Fruit fly (Drosophila melanogaster) whole organism, embryonic: ENCODE measurements around the gene CG12012.

ENCODE experiments used
- CG11723 ChIP-seq: fragments of 200-800 bp; sonication (Bioruptor generic); optimal IDR thresholded peaks from 2 replicates; lab custom pipeline; 2017; ENCODE audit warnings: missing biosample characterization, mild to moderate bottlenecking, missing genetic modification characterization
- CG12219 ChIP-seq: fragments of 200-800 bp; sonication (Bioruptor generic); optimal IDR thresholded peaks from 3 replicates; lab custom pipeline; 2018; ENCODE audit warnings: missing biosample characterization, mild to moderate bottlenecking, missing genetic modification characterization
- CG1832 ChIP-seq: fragments of 200-800 bp; sonication (Bioruptor generic); optimal IDR thresholded peaks from 2 replicates; lab custom pipeline; 2017; ENCODE audit warnings: missing biosample characterization, mild to moderate bottlenecking, missing genetic modification characterization, inconsistent platforms
- CG4328 ChIP-seq: fragments of 200-800 bp; sonication (Bioruptor generic); optimal IDR thresholded peaks from 3 replicates; lab custom pipeline; 2017; ENCODE audit warnings: missing biosample characterization, missing genetic modification reagents, missing genetic modification characterization
- CG4854 ChIP-seq: fragments of 200-800 bp; sonication (Bioruptor generic); optimal IDR thresholded peaks from 2 replicates; lab custom pipeline; 2016; ENCODE audit warnings: missing biosample characterization, missing genetic modification characterization, inconsistent platforms
- Rfx ChIP-seq: fragments of 200-800 bp; sonication (Bioruptor generic); IDR thresholded peaks from 2 replicates; pipeline ENCODE4 v1.3.6; 2022; ENCODE audit warnings: missing biosample characterization, missing genetic modification characterization
- Sry-δ ChIP-seq: fragments of 200-800 bp; sonication (Bioruptor generic); optimal IDR thresholded peaks from 2 replicates; lab custom pipeline; 2016; ENCODE audit warnings: missing biosample characterization, missing genetic modification characterization
- bab2 ChIP-seq: fragments of 200-800 bp; sonication (Bioruptor generic); optimal IDR thresholded peaks from 2 replicates; lab custom pipeline; 2016; ENCODE audit warnings: missing biosample characterization, missing genetic modification characterization
- dm ChIP-seq: fragments of 200-800 bp; sonication (Bioruptor generic); optimal IDR thresholded peaks from 3 replicates; lab custom pipeline; 2016; ENCODE audit warnings: missing biosample characterization, missing genetic modification characterization
- dysf ChIP-seq: fragments of 200-800 bp; sonication (Bioruptor generic); IDR thresholded peaks from 3 replicates; pipeline ENCODE4 v1.3.6; 2022; ENCODE audit warnings: missing biosample characterization, missing genetic modification characterization
- fu2 ChIP-seq: fragments of 200-800 bp; sonication (Bioruptor generic); optimal IDR thresholded peaks from 2 replicates; lab custom pipeline; 2016; ENCODE audit warnings: missing biosample characterization, missing genetic modification characterization

DNA sequence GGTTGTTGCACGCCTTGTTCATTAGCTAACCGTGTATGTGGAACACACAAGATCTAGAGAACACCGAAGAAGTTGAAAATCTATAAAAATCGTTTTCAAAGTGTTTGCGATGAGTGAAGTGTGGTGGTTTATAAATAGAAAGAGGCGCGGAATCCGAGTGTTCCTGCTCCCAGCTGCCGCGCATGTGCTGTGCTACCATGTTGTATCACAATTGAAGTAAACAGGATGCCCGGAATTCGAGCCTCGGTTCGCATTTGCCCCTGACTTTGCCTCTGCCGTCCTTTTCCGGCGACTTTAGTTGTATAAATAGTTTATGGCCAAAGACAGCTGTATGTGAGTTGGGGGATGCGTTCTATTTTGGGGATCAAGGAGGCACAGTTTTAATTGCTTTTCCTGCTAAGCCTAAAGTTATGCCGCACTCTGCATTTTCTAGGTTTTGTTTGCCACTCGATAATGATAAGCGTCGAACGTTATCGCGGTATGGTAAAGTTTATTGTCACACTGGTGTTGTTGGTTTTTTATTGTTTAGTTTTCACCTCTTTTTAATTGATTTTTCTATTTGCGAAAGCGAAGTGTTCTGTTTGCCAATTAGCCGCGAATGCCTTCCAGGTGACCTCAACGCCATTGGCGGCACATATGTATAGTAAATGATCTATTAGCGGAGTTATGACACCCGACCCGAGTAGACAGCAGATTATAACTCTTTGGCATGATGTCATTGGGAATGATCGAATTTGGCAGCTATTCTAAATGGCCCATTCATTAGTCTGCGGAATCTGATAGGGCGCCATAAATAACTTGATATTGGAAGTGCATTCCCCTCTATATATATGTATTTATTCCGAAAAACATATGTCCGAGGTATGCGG is 27.4 kb upstream of the CG12012 start:
- TF ChIP-seq bab2 (GFP tag; lab: Kevin White, UChicago) (no peak), CG4328 (GFP tag; lab: Kevin White, UChicago) (no peak), CG11723 (GFP tag; lab: Kevin White, UChicago) (no peak), Rfx (GFP tag; lab: Robert Waterston, UW) (no peak), fu2 (GFP tag; lab: Kevin White, UChicago) (no peak), CG12219 (no peak), dm (GFP tag; lab: Kevin White, UChicago) (no peak), CG4854 (no peak), Sry-δ (GFP tag; lab: Kevin White, UChicago) (no peak), dysf (GFP tag; lab: Robert Waterston, UW) (no peak), CG1832 (GFP tag; lab: Kevin White, UChicago) (no peak)
